Fruit fly (Drosophila melanogaster) whole organism, adult: ENCODE data around the gene Uev1A.

Source experiments
- CG11617 ChIP-seq: fragments of 200-800 bp; sonication (Bioruptor generic); optimal IDR thresholded peaks from 2 replicates; lab custom pipeline; 2017; ENCODE audit warnings: mild to moderate bottlenecking, missing biosample characterization, missing genetic modification reagents, missing genetic modification characterization
- CG12768 ChIP-seq: fragments of 200-800 bp; sonication (Bioruptor generic); optimal IDR thresholded peaks from 2 replicates; lab custom pipeline; 2017; ENCODE audit warnings: missing biosample characterization, missing genetic modification characterization, mild to moderate bottlenecking, moderate library complexity, missing genetic modification reagents
- CG14711 ChIP-seq: fragments of 200-800 bp; sonication (Bioruptor generic); optimal IDR thresholded peaks from 2 replicates; lab custom pipeline; 2018; ENCODE audit warnings: missing biosample characterization, mild to moderate bottlenecking, missing genetic modification characterization, moderate library complexity
- CG1620 ChIP-seq: fragments of 200-800 bp; sonication (Bioruptor generic); optimal IDR thresholded peaks from 2 replicates; lab custom pipeline; 2016; ENCODE audit warnings: missing biosample characterization, missing genetic modification characterization
- CG33017 ChIP-seq: fragments of 200-800 bp; sonication (Bioruptor generic); optimal IDR thresholded peaks from 2 replicates; lab custom pipeline; 2018; ENCODE audit warnings: missing biosample characterization, mild to moderate bottlenecking, missing genetic modification characterization, moderate library complexity
- CG5204 ChIP-seq: fragments of 200-800 bp; sonication (Bioruptor generic); optimal IDR thresholded peaks from 2 replicates; lab custom pipeline; 2016; ENCODE audit warnings: missing biosample characterization, missing genetic modification characterization
- CG7045 ChIP-seq: fragments of 200-800 bp; sonication (Bioruptor generic); optimal IDR thresholded peaks from 2 replicates; lab custom pipeline; 2017; ENCODE audit warnings: missing biosample characterization, mild to moderate bottlenecking, missing genetic modification characterization
- CG7101 ChIP-seq: fragments of 200-800 bp; sonication (Bioruptor generic); optimal IDR thresholded peaks from 2 replicates; lab custom pipeline; 2018; ENCODE audit warnings: missing biosample characterization, mild to moderate bottlenecking, missing genetic modification characterization, moderate library complexity
- Clk ChIP-seq: fragments of 200-800 bp; sonication (Bioruptor generic); optimal IDR thresholded peaks from 2 replicates; lab custom pipeline; 2017; ENCODE audit warnings: missing biosample characterization, missing genetic modification characterization
- Crg-1 ChIP-seq: fragments of 200-800 bp; sonication (Bioruptor generic); optimal IDR thresholded peaks from 2 replicates; lab custom pipeline; 2016; ENCODE audit warnings: missing biosample characterization, missing genetic modification characterization
- Hr96 ChIP-seq: fragments of 200-800 bp; sonication (Bioruptor generic); optimal IDR thresholded peaks from 2 replicates; lab custom pipeline; 2016; ENCODE audit warnings: missing biosample characterization, missing genetic modification characterization
- Mnt ChIP-seq: fragments of 200-800 bp; sonication (Bioruptor generic); optimal IDR thresholded peaks from 2 replicates; lab custom pipeline; 2016; ENCODE audit warnings: missing biosample characterization, mild to moderate bottlenecking, missing genetic modification characterization
- bab1 ChIP-seq: fragments of 200-800 bp; sonication (Bioruptor generic); optimal IDR thresholded peaks from 3 replicates; lab custom pipeline; 2019; ENCODE audit warnings: missing biosample characterization, mild to moderate bottlenecking, missing genetic modification characterization, moderate library complexity
- cic ChIP-seq: fragments of 200-800 bp; sonication (Bioruptor generic); optimal IDR thresholded peaks from 2 replicates; lab custom pipeline; 2017; ENCODE audit warnings: missing biosample characterization, mild to moderate bottlenecking, missing genetic modification characterization, moderate library complexity
- cnc ChIP-seq, 2 experiments: fragments of >200 bp; optimal IDR thresholded peaks; 2 replicates each; lab custom pipeline; 2017
- kay ChIP-seq: fragments of 200-800 bp; sonication (Bioruptor generic); peaks from one replicate; lab custom pipeline; 2016; ENCODE audit warnings: missing biosample characterization, missing genetic modification characterization, borderline replicate concordance
- ovo ChIP-seq: fragments of 200-800 bp; sonication (Bioruptor generic); optimal IDR thresholded peaks from 2 replicates; lab custom pipeline; 2016; ENCODE audit warnings: missing biosample characterization, missing genetic modification characterization
- pad ChIP-seq: fragments of 200-800 bp; sonication (Bioruptor generic); optimal IDR thresholded peaks from 3 replicates; lab custom pipeline; 2017; ENCODE audit warnings: missing biosample characterization, missing genetic modification characterization, mild to moderate bottlenecking, moderate library complexity, missing genetic modification reagents
- tj ChIP-seq: fragments of 200-800 bp; sonication (Bioruptor generic); optimal IDR thresholded peaks from 3 replicates; lab custom pipeline; 2017; ENCODE audit warnings: missing biosample characterization, mild to moderate bottlenecking, missing genetic modification characterization, moderate library complexity
- toe ChIP-seq: fragments of 200-800 bp; sonication (Bioruptor generic); optimal IDR thresholded peaks from 2 replicates; lab custom pipeline; 2016; ENCODE audit warnings: missing biosample characterization, missing genetic modification characterization

The Uev1A gene

dm6 chr3L:5360039-5360988, 5.7 kb downstream of the Uev1A start, which contains the start of gene Cyt-c1:
Cyt-c1 (plus strand) TSS chr3L:5360211.
- peak; percentile 19 for TF ChIP-seq CG14711 (tag; lab: Kevin White, UChicago)
- no peak for TF ChIP-seq bab1
- TF ChIP-seq Clk (GFP tag; lab: Kevin White, UChicago): no peak
- TF ChIP-seq CG33017 (tag; lab: Kevin White, UChicago): peak; percentile 48
- TF ChIP-seq CG12768 (GFP tag; lab: Kevin White, UChicago): no peak
- no peak for TF ChIP-seq CG5204 (GFP tag; lab: Kevin White, UChicago)
- peak; percentile 17 for TF ChIP-seq Mnt
- no peak for TF ChIP-seq Crg-1 (GFP tag; lab: Kevin White, UChicago)

DNA sequence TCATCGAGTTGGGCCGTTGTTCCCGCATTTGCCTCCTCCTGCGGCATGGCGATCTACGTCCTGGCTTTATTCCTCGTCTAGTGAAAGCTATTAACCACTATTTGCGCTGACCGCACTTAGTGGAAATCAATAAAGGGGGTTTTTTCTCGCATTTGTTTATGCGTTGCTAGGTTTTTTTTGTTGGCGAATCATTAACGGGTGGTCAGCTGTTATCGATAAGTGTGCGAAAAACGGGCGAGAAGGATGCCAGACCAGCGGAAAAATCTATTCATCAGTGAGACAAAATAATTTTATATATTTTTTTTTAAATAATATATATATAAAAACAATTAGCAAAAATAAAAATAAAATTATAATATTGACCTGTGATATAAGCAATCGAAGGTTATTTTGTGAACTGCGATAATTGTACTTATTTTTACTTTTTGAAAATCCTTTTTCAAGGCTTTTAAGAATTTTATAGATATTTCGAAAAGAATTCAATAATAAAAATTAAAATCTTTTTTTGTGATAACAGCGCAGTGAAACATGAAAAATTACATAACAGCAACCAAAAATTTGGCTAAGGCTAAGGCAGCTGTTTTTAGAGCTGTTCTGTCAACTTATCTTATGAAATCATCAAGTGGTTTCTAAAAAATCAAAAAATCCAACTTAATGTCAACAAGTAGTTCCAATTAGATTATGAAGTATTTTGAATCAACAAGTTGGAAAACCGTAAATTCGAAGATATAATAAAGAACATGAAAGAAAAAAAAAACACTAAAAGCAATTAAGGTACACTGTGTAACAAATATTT, 6.6 kb downstream of the Uev1A start, which contains the start of gene Klp64D:
TSS of gene Klp64D (minus strand) at position 185 of the 796 bp plus-strand sequence.
- TF ChIP-seq Crg-1 (GFP tag; lab: Kevin White, UChicago) (no peak), CG7045 (GFP tag; lab: Kevin White, UChicago) (peak; percentile 50), CG14711 (tag; lab: Kevin White, UChicago) (peak; percentile 46), pad (GFP tag; lab: Kevin White, UChicago) (no peak), CG7101 (tag; lab: Kevin White, UChicago) (peak; percentile 62), cic (peak; percentile 4), CG1620 (GFP tag; lab: Kevin White, UChicago) (peak; percentile 10), Mnt (peak; percentile 30), CG33017 (tag; lab: Kevin White, UChicago) (peak; percentile 24), CG11617 (GFP tag; lab: Kevin White, UChicago) (peak; percentile 35), kay (peak; percentile 85), ovo (GFP tag; lab: Kevin White, UChicago) (no peak), bab1 (peak; percentile 41), Hr96 (GFP tag; lab: Kevin White, UChicago) (no peak), CG12768 (GFP tag; lab: Kevin White, UChicago) (peak; percentile 58), tj (GFP tag; lab: Kevin White, UChicago) (peak; percentile 48)

DNA sequence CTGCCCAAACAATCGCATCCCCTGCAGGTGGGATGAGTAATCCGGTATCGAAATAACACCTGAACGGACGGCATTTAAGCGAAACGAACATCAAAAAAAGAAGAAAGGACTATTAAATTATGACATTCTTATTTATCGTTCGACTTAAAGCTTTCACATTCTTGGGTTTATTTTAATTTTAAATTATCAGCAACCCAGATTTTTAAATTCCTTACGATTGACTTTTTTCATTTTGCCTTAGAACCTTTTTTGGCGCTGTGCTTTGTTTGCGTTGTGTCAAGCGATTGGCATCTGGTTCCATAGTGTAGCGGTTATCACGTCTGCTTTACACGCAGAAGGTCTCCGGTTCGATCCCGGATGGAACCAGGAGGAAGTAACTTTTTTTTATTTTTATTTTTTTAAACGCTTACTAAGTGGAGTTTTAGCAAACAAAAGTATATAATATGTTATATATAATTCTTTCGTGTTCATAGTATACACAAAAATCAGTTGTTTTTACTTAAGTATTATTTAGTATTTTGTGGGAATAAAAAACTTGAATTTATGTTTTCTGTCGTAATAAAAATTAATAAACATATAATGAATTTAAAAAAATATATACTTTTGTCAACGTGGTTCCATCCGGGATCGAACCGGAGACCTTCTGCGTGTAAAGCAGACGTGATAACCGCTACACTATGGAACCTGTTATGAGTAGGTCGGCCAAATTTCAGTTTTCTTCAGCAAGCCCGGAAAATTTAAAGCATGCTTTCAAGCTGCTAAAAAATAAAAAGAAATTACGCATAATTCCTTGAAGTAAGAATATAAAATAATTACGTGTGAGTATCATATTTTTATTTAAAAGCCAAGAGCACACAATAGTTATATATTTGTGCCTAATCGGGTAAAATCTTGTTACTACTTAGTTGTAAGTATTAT, 9.7 kb downstream of the Uev1A start:
- TF ChIP-seq kay: peak; percentile 70
- TF ChIP-seq CG12768 (GFP tag; lab: Kevin White, UChicago): no peak

- TF ChIP-seq cic (peak; percentile 32), CG5204 (GFP tag; lab: Kevin White, UChicago) (no peak), ovo (GFP tag; lab: Kevin White, UChicago) (peak; percentile 62)
These were observed 10.3 kb downstream of the Uev1A start, which contains the start of gene lama for dm6 chr3L:5355823-5356049. lama (minus strand) TSS chr3L:5355923.

DNA sequence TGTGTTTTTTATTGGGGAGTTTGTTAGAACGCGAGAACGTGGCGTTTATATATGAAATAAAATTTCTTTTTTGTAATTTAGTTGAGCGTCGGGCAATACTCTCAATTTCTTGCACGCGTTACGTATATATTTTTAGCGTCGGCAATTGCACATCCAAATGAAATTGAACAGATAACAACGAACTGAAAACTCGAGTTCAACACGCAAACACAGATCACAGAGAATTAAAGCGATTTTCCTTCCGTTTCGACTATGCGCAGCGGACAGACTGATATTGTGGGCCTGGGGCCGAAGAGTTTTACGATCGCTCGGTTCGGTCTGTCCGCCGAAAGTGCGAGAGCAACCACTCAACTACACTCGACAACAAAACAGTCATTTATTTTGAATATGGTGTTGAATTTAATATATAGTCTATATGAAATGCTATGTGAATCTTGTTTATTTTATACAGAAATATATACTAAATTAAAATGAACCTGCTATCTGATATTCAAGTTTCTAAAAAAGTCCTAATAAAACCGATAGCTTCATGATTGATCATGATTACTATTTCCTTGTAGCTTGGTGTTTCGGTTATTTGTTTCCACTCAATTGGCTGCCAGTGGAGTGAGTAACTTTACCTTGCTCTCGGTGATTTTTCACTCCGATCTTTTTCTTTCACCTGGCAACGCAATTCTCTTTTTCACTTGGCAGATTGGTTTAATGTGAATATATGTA, 10.8 kb downstream of the Uev1A start, which contains the start of gene CG46456:
TSS of gene CG46456 (minus strand) at position 273 of the 717 bp plus-strand sequence.
- TF ChIP-seq CG33017 (tag; lab: Kevin White, UChicago): peak; percentile 97
- peak; percentile 93 for TF ChIP-seq CG12768 (GFP tag; lab: Kevin White, UChicago)
- peak; percentile 68 for TF ChIP-seq tj (GFP tag; lab: Kevin White, UChicago)
- TF ChIP-seq CG14711 (tag; lab: Kevin White, UChicago): peak; percentile 93
- TF ChIP-seq Mnt: peak; percentile 60
- TF ChIP-seq CG1620 (GFP tag; lab: Kevin White, UChicago): peak; percentile 43
- TF ChIP-seq CG7045 (GFP tag; lab: Kevin White, UChicago): peak; percentile 91
- TF ChIP-seq CG11617 (GFP tag; lab: Kevin White, UChicago): peak; percentile 94
- peak; percentile 96 for TF ChIP-seq bab1
- peak; percentile 30 for TF ChIP-seq ovo (GFP tag; lab: Kevin White, UChicago)
- TF ChIP-seq Clk (GFP tag; lab: Kevin White, UChicago): peak; percentile 78
- TF ChIP-seq Crg-1 (GFP tag; lab: Kevin White, UChicago): peak; percentile 43
- no peak for TF ChIP-seq Hr96 (GFP tag; lab: Kevin White, UChicago)
- peak; percentile 54 for TF ChIP-seq cic
- no peak for TF ChIP-seq CG5204 (GFP tag; lab: Kevin White, UChicago)
- peak; percentile 51 for TF ChIP-seq toe (GFP tag; lab: Kevin White, UChicago)
- TF ChIP-seq pad (GFP tag; lab: Kevin White, UChicago): peak; percentile 82
- peak; percentile 96 for TF ChIP-seq CG7101 (tag; lab: Kevin White, UChicago)
- TF ChIP-seq cnc (optimal IDR thresholded peaks at IDR 0.05; lab: Kevin White, UChicago): no peak
- TF ChIP-seq kay: peak; percentile 66
